Worm (Caenorhabditis elegans) whole organism, L4 larva: ENCODE data around the gene B0303.16.

Experiments used
- D1046.2 ChIP-seq: fragments of 200-800 bp; sonication (Bioruptor generic); IDR thresholded peaks from 2 replicates; pipeline ENCODE4 v1.3.6; 2022; ENCODE audit warnings: missing genetic modification characterization, missing compliant biosample characterization
- F26F4.8 ChIP-seq: fragments of 200-800 bp; sonication (Bioruptor generic); conservative IDR thresholded peaks from 2 replicates; pipeline ENCODE4 v1.3.6; 2022; ENCODE audit warnings: missing genetic modification characterization, missing compliant biosample characterization
- T26A8.4 ChIP-seq: fragments of 200-800 bp; sonication (Bioruptor generic); IDR thresholded peaks from 2 replicates; pipeline ENCODE4 v1.3.6; 2022; ENCODE audit warnings: missing genetic modification characterization, missing compliant biosample characterization
- Y5F2A.4 ChIP-seq: fragments of 200-800 bp; sonication (Bioruptor generic); optimal IDR thresholded peaks from 2 replicates; lab custom pipeline; 2018; ENCODE audit warnings: mild to moderate bottlenecking, missing genetic modification characterization, missing compliant biosample characterization
- ZK546.5 ChIP-seq, 2 experiments: sonication (generic microtip); optimal IDR thresholded peaks; 2 replicates each; lab custom pipeline; 2017; ENCODE audit warnings: missing biosample characterization in 2 of 2, missing genetic modification characterization in 2 of 2
- aha-1 ChIP-seq: fragments of 150-350 bp; peaks from one replicate; lab custom pipeline; 2014; ENCODE audit warnings: missing biosample characterization, missing genetic modification characterization
- ama-1 ChIP-seq: fragments of 150-350 bp; optimal IDR thresholded peaks from 2 replicates; lab custom pipeline; 2014; ENCODE audit warnings: inconsistent platforms, mixed read lengths
- arid-1 ChIP-seq: fragments of 200-800 bp; sonication (Bioruptor generic); conservative IDR thresholded peaks from 2 replicates; pipeline ENCODE4 v1.3.6; 2022; ENCODE audit warnings: missing genetic modification reagents, missing genetic modification characterization, missing compliant biosample characterization
- ceh-28 ChIP-seq: fragments of 150-350 bp; optimal IDR thresholded peaks from 2 replicates; lab custom pipeline; 2014; ENCODE audit warnings: missing biosample characterization, missing genetic modification reagents, missing genetic modification characterization
- ceh-32 ChIP-seq: sonication (generic microtip); optimal IDR thresholded peaks from 2 replicates; lab custom pipeline; 2016; ENCODE audit warnings: mild to moderate bottlenecking, missing genetic modification characterization, missing compliant biosample characterization; ENCODE audit not compliant: poor library complexity
- ceh-44 ChIP-seq: fragments of 200-800 bp; sonication (Bioruptor generic); IDR thresholded peaks from 2 replicates; pipeline ENCODE4 v1.3.6; 2022; ENCODE audit warnings: missing genetic modification reagents, missing genetic modification characterization, missing compliant biosample characterization
- ces-1 ChIP-seq: fragments of 150-350 bp; sonication (generic microtip); optimal IDR thresholded peaks from 4 replicates; lab custom pipeline; 2014; ENCODE audit warnings: missing biosample characterization, missing genetic modification reagents, missing genetic modification characterization
- dmd-6 ChIP-seq: fragments of 200-800 bp; sonication (Bioruptor generic); IDR thresholded peaks from 2 replicates; pipeline ENCODE4 v1.3.6; 2022; ENCODE audit warnings: missing genetic modification reagents, missing genetic modification characterization, missing compliant biosample characterization
- dpl-1 ChIP-seq: fragments of 150-350 bp; optimal IDR thresholded peaks from 2 replicates; lab custom pipeline; 2014; ENCODE audit warnings: missing biosample characterization, missing genetic modification reagents, missing genetic modification characterization
- duxl-1 ChIP-seq: sonication (generic microtip); optimal IDR thresholded peaks from 2 replicates; lab custom pipeline; 2016; ENCODE audit warnings: mild to moderate bottlenecking, missing genetic modification characterization, moderate library complexity, missing compliant biosample characterization; ENCODE audit not compliant: poor library complexity
- dve-1 ChIP-seq: sonication (generic microtip); optimal IDR thresholded peaks from 2 replicates; lab custom pipeline; 2017; ENCODE audit warnings: antibody characterized with exemption, mild to moderate bottlenecking, missing genetic modification characterization, missing compliant biosample characterization; ENCODE audit not compliant: insufficient read depth
- egl-27 ChIP-seq: sonication (generic microtip); optimal IDR thresholded peaks from 3 replicates; lab custom pipeline; 2017; ENCODE audit warnings: missing biosample characterization, missing genetic modification reagents, missing genetic modification characterization
- fos-1 ChIP-seq: fragments of 150-350 bp; optimal IDR thresholded peaks from 2 replicates; lab custom pipeline; 2014; ENCODE audit warnings: missing biosample characterization, missing genetic modification characterization
- hif-1 ChIP-seq, 2 experiments: sonication (generic microtip); optimal IDR thresholded peaks; 2 replicates each; lab custom pipeline; 2016 to 2017; ENCODE audit warnings: missing compliant biosample characterization in 2 of 2, missing genetic modification characterization in 2 of 2, missing genetic modification reagents in 2 of 2, missing genotype in 2 of 2, mild to moderate bottlenecking in 1 of 2
- hlh-11 ChIP-seq: fragments of 200-800 bp; sonication (Bioruptor generic); optimal IDR thresholded peaks from 2 replicates; lab custom pipeline; 2018; ENCODE audit warnings: mild to moderate bottlenecking, missing genetic modification characterization, missing compliant biosample characterization
- hlh-30 ChIP-seq: sonication (generic microtip); optimal IDR thresholded peaks from 2 replicates; lab custom pipeline; 2017; ENCODE audit warnings: antibody characterized with exemption, mild to moderate bottlenecking, missing genetic modification characterization, missing compliant biosample characterization; ENCODE audit not compliant: insufficient read depth
- jun-1 ChIP-seq: fragments of 150-350 bp; optimal IDR thresholded peaks from 2 replicates; lab custom pipeline; 2014; ENCODE audit warnings: missing biosample characterization, missing genetic modification reagents, missing genetic modification characterization
- lin-13 ChIP-seq: fragments of 150-350 bp; optimal IDR thresholded peaks from 2 replicates; lab custom pipeline; 2014; ENCODE audit warnings: missing biosample characterization, missing genetic modification reagents, missing genetic modification characterization
- lsy-2 ChIP-seq, 2 experiments: fragments of 150-350 bp in 1 of 2; sonication (generic microtip) in 1 of 2; optimal IDR thresholded peaks; 2 replicates each; lab custom pipeline; 2014 to 2017; ENCODE audit warnings: missing biosample characterization in 2 of 2, missing genetic modification characterization in 2 of 2
- madf-5 ChIP-seq, 2 experiments: fragments of 200-800 bp; sonication (Bioruptor generic); IDR thresholded peaks; 2 replicates each; pipeline ENCODE4 v1.3.6; 2022; ENCODE audit warnings: missing compliant biosample characterization in 2 of 2, missing genetic modification characterization in 2 of 2
- mep-1 ChIP-seq: fragments of 150-350 bp; sonication (generic microtip); optimal IDR thresholded peaks from 3 replicates; lab custom pipeline; 2014; ENCODE audit warnings: missing biosample characterization, missing genetic modification characterization
- nhr-102 ChIP-seq: sonication (generic microtip); optimal IDR thresholded peaks from 2 replicates; lab custom pipeline; 2016; ENCODE audit warnings: mild to moderate bottlenecking, missing genetic modification characterization, moderate library complexity, missing compliant biosample characterization
- nhr-111 ChIP-seq: fragments of 200-800 bp; sonication (Bioruptor generic); optimal IDR thresholded peaks from 2 replicates; lab custom pipeline; 2018; ENCODE audit warnings: mild to moderate bottlenecking, missing genetic modification characterization, missing compliant biosample characterization
- nhr-28 ChIP-seq: fragments of 150-350 bp; optimal IDR thresholded peaks from 2 replicates; lab custom pipeline; 2014; ENCODE audit warnings: missing biosample characterization, missing genetic modification characterization
- nhr-42 ChIP-seq: fragments of 200-800 bp; sonication (Bioruptor generic); IDR thresholded peaks from 2 replicates; pipeline ENCODE4 v1.3.6; 2022; ENCODE audit warnings: missing genetic modification characterization, missing compliant biosample characterization
- nhr-6 ChIP-seq: fragments of 150-350 bp; optimal IDR thresholded peaks from 2 replicates; lab custom pipeline; 2014; ENCODE audit warnings: missing biosample characterization, missing genetic modification characterization
- nhr-77 ChIP-seq: fragments of 150-350 bp; optimal IDR thresholded peaks from 2 replicates; lab custom pipeline; 2014; ENCODE audit warnings: missing biosample characterization, missing genetic modification characterization
- php-3 ChIP-seq: fragments of 200-800 bp; sonication (Bioruptor generic); IDR thresholded peaks from 2 replicates; pipeline ENCODE4 v1.3.6; 2022; ENCODE audit warnings: missing genetic modification reagents, missing genetic modification characterization, missing compliant biosample characterization
- pqm-1 ChIP-seq: sonication (generic microtip); optimal IDR thresholded peaks from 2 replicates; lab custom pipeline; 2017; ENCODE audit warnings: missing biosample characterization, missing genetic modification characterization
- saeg-2 ChIP-seq: fragments of 200-800 bp; sonication (Bioruptor generic); IDR thresholded peaks from 2 replicates; pipeline ENCODE4 v1.3.6; 2022; ENCODE audit warnings: missing genetic modification reagents, missing genetic modification characterization, missing compliant biosample characterization
- set-16 ChIP-seq: fragments of 200-800 bp; sonication (Bioruptor generic); IDR thresholded peaks from 2 replicates; pipeline ENCODE4 v1.3.6; 2022; ENCODE audit warnings: missing genetic modification reagents, missing genetic modification characterization, missing compliant biosample characterization
- skn-1 ChIP-seq: fragments of 150-350 bp; optimal IDR thresholded peaks from 2 replicates; lab custom pipeline; 2014; ENCODE audit warnings: missing biosample characterization, missing genetic modification characterization
- spr-3 ChIP-seq: fragments of 200-800 bp; sonication (Bioruptor generic); optimal IDR thresholded peaks from 2 replicates; lab custom pipeline; 2018; ENCODE audit warnings: mild to moderate bottlenecking, missing genetic modification characterization, missing compliant biosample characterization
- tra-1 ChIP-seq: fragments of 200-800 bp; sonication (Bioruptor generic); IDR thresholded peaks from 2 replicates; pipeline ENCODE4 v1.3.6; 2022; ENCODE audit warnings: missing genetic modification reagents, missing genetic modification characterization, missing compliant biosample characterization
- unc-39 ChIP-seq: sonication (generic microtip); optimal IDR thresholded peaks from 2 replicates; lab custom pipeline; 2017; ENCODE audit warnings: missing biosample characterization, missing genetic modification characterization
- unc-62 ChIP-seq, 3 experiments: fragments of 150-350 bp in 1 of 3; sonication (generic microtip); optimal IDR thresholded peaks in 2 of 3; peaks in 1 of 3; 1 replicate in 1 of 3; 2 replicates in 2 of 3; lab custom pipeline; 2014 to 2017; ENCODE audit warnings: missing biosample characterization in 3 of 3, missing genetic modification characterization in 3 of 3, missing genetic modification reagents in 3 of 3, missing genotype in 1 of 3
- zag-1 ChIP-seq: fragments of 150-350 bp; optimal IDR thresholded peaks from 2 replicates; lab custom pipeline; 2014; ENCODE audit warnings: missing biosample characterization, missing genetic modification characterization
- zfp-2 ChIP-seq: sonication (generic microtip); optimal IDR thresholded peaks from 2 replicates; lab custom pipeline; 2016; ENCODE audit warnings: mild to moderate bottlenecking, missing genetic modification characterization, missing compliant biosample characterization
- zfp-3 ChIP-seq: fragments of 200-800 bp; sonication (Bioruptor generic); conservative IDR thresholded peaks from 2 replicates; pipeline ENCODE4 v1.3.6; 2022; ENCODE audit warnings: missing genetic modification reagents, missing genetic modification characterization, missing compliant biosample characterization
- zip-11 ChIP-seq: fragments of 200-800 bp; sonication (Bioruptor generic); IDR thresholded peaks from 2 replicates; pipeline ENCODE4 v1.3.6; 2022; ENCODE audit warnings: missing genetic modification characterization, missing compliant biosample characterization
- zip-2 ChIP-seq: fragments of 150-350 bp; optimal IDR thresholded peaks from 2 replicates; lab custom pipeline; 2014; ENCODE audit warnings: missing biosample characterization, missing genetic modification characterization
- ztf-7 ChIP-seq: fragments of 150-350 bp; optimal IDR thresholded peaks from 2 replicates; lab custom pipeline; 2014; ENCODE audit warnings: missing biosample characterization, missing genetic modification characterization

Gene B0303.16

DNA sequence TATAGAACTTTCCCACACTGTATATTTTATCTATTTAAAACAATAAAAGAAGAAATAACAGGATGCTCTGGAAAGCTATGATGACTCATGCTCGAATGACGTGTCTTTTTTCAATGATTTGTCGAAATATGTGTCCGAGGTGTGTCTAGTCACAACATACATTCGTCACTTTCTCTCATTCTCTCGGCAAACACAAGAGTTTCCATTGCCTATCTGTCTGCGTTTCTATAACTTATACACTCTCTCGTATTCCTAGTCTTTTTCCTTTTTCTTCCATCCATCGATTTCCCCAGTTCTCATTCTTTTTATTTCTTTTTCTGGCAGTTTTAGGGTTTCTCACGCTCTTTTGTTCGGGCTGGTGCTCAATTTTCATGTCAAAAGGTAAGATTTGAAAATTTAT is 8.2 kb upstream of the B0303.16 start (continued):
- no peak for TF ChIP-seq madf-5 (GFP tag; IDR thresholded peaks at IDR 0.05; lab: Robert Waterston, UW)
- no peak for TF ChIP-seq ces-1 (GFP tag; lab: Kevin White, UChicago)
- no peak for TF ChIP-seq jun-1 (tag; lab: Kevin White, UChicago)
- TF ChIP-seq nhr-111 (GFP tag; lab: Kevin White, UChicago) = no peak
- TF ChIP-seq tra-1 (GFP tag; lab: Robert Waterston, UW) = no peak
- no peak for TF ChIP-seq nhr-42 (GFP tag; lab: Robert Waterston, UW)
- peak; percentile 48 for TF ChIP-seq nhr-6 (tag; lab: Kevin White, UChicago)
- TF ChIP-seq lin-13 (GFP tag; lab: Kevin White, UChicago) = no peak
- TF ChIP-seq Y5F2A.4 (GFP tag; lab: Kevin White, UChicago) = no peak
- peak; percentile 47 for TF ChIP-seq hlh-30 (tag; lab: Kevin White, UChicago)
- TF ChIP-seq ama-1 = no peak
- peak; percentile 68 for TF ChIP-seq dve-1
- TF ChIP-seq ceh-32 = no peak
- no peak for TF ChIP-seq ZK546.5 (tag; optimal IDR thresholded peaks at IDR 0.05; lab: Kevin White, UChicago)
- peak; percentile 30 for TF ChIP-seq mep-1 (tag; lab: Kevin White, UChicago)
- no peak for TF ChIP-seq zag-1 (tag; lab: Kevin White, UChicago)
- TF ChIP-seq ceh-28 (tag; lab: Kevin White, UChicago) = no peak
- TF ChIP-seq zfp-3 = no peak
- no peak for TF ChIP-seq nhr-77 (tag; lab: Kevin White, UChicago)
- TF ChIP-seq zip-11 = no peak
- TF ChIP-seq skn-1 (tag; lab: Kevin White, UChicago) = no peak
- no peak for TF ChIP-seq zip-2 (tag; lab: Kevin White, UChicago)
- TF ChIP-seq spr-3 (GFP tag; lab: Kevin White, UChicago) = no peak
- no peak for TF ChIP-seq pqm-1 (tag; lab: Kevin White, UChicago)
- no peak for TF ChIP-seq dpl-1 (GFP tag; lab: Kevin White, UChicago)
- no peak for TF ChIP-seq arid-1 (GFP tag; lab: Robert Waterston, UW)
- TF ChIP-seq set-16 (GFP tag; lab: Robert Waterston, UW) = no peak
- no peak for TF ChIP-seq nhr-102
- no peak for TF ChIP-seq duxl-1
- no peak for TF ChIP-seq D1046.2 (GFP tag; lab: Robert Waterston, UW)
- no peak for TF ChIP-seq saeg-2 (GFP tag; lab: Robert Waterston, UW)
- no peak for TF ChIP-seq T26A8.4 (GFP tag; lab: Robert Waterston, UW)
- TF ChIP-seq hlh-11 = peak; percentile 53
- TF ChIP-seq fos-1 (tag; lab: Kevin White, UChicago) = no peak

DNA sequence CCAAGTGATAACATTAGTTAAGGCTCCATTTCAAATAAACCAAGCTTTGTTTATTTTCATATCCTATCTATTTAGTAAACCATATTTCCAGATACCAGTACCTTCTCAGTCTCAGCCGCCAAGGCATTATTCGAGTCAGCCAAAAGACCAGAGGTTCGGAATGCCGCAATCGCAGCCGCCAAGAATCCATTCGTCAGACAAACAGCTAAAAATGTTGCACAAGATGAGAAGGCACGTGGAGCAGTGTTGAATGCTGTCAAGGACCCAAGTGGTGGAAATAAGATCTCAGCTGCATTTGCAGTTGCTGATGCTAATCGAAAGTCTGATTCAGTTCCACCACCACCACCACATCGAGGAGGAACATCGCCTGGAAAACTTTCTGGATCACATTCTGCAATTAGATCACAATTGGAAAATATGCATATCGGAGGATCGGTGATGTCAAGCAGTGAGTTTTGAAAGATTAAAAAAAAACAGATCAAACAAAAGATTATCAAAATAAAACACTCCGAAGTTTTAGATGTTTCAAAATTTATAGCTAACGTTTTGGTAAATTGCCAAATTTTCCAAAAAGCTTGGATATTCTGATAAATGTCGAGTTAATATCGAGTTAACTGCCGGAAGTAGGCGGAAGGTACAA is 7.5 kb upstream of the B0303.16 start:
- peak; percentile 88 for TF ChIP-seq aha-1 (tag; lab: Kevin White, UChicago)
- peak in 1 of 2 experiments; percentile 98 for TF ChIP-seq unc-62 (GFP tag; optimal IDR thresholded peaks at IDR 0.05 in 1 of 2; lab: Kevin White, UChicago)
- no peak for TF ChIP-seq unc-62 (tag; optimal IDR thresholded peaks at IDR 0.05; lab: Kevin White, UChicago)
- no peak for TF ChIP-seq duxl-1

DNA sequence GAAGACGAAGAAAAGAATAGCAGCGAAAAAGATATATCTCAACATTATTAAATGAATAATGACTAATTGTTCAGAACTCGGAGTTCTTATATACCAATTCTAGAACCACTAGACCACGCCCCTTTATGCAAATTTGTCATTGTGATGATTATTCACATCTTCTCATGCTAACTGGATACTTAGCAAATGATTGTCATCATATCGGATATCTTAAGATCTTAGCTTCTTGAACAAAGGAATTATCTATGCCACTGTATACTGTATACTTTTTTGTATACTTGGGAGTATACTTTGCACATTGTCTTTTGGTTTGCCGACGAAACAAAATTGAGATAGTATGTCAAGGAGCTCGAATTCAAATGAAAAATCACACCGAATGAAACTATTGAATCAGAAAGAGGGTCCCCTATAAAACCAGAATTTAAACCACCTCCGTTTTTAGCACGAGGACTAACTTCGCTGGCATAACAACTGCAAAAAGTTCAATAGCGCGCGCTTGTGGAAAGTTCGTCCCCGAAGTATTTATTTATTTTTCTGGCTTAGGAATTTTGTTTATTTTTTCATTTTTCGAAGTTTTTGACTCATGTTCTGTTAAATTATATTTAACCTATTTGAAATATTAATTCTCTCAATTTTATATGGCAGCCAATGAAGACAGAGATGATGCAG is 4.4 kb upstream of the B0303.16 start, which contains the start of the genes sdz-1 and vps-33.1:
Gene sdz-1 (minus strand): TSS at position 51 of the 669 bp plus-strand sequence.
Gene vps-33.1 (plus strand): TSS at position 639 of the 669 bp plus-strand sequence.
- peak; percentile 4 for TF ChIP-seq nhr-28 (tag; lab: Kevin White, UChicago)
- no peak for TF ChIP-seq D1046.2 (GFP tag; lab: Robert Waterston, UW)
- peak; percentile 18 for TF ChIP-seq dve-1
- no peak for TF ChIP-seq php-3 (GFP tag; lab: Robert Waterston, UW)
- TF ChIP-seq ztf-7 (tag; lab: Kevin White, UChicago) = no peak
- no peak for TF ChIP-seq duxl-1
- no peak for TF ChIP-seq zfp-2 (tag; lab: Kevin White, UChicago)
- TF ChIP-seq egl-27 = no peak
- peak in 1 of 2 experiments; percentile 60 for TF ChIP-seq hif-1 (tag; optimal IDR thresholded peaks at IDR 0.05; lab: Kevin White, UChicago)
- no peak for TF ChIP-seq ceh-44
- peak in 1 of 2 experiments; percentile 67 for TF ChIP-seq lsy-2 (tag; optimal IDR thresholded peaks at IDR 0.05; lab: Kevin White, UChicago)
- peak; percentile 81 for TF ChIP-seq hlh-30 (tag; lab: Kevin White, UChicago)
- TF ChIP-seq dpl-1 (GFP tag; lab: Kevin White, UChicago) = peak; percentile 77
- no peak for TF ChIP-seq dmd-6 (GFP tag; lab: Robert Waterston, UW)
- no peak for TF ChIP-seq unc-39
- TF ChIP-seq F26F4.8 (GFP tag; lab: Robert Waterston, UW) = no peak
- TF ChIP-seq nhr-6 (tag; lab: Kevin White, UChicago) = peak; percentile 80
